Fruit fly (Drosophila melanogaster): ENCODE results near the gene CG5787.

The CG5787 gene

DNA sequence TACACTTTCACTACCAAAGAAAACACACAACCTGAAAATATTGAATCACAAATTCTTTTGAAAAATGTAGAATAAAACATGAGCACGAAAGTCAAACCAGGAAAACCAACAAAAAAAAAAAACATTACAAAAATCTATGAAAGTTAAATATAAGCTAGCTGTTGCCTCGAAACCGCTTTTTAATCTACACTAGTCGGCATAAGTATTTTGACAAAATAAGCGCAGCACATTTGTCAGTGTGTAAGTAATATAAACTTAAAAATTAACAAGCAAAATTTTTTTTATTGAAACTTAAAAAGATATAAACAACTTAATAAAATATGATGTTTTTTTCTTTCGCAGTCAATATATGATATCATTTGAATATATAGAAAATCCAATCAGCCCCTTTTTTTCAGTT, at the start of gene CG5787:
Gene CG5787, minus strand, starts transcription at position 101 of the 400 bp plus-strand sequence.
- TF ChIP-seq eyg (GFP tag; optimal IDR thresholded peaks at IDR 0.05) = no peak
- TF ChIP-seq CG8388 (GFP tag; optimal IDR thresholded peaks at IDR 0.05) = peak; percentile 19
- no peak for TF ChIP-seq dati (GFP tag; IDR thresholded peaks at IDR 0.05)
- peak; percentile 39 for TF ChIP-seq sens (GFP tag)
- TF ChIP-seq pita (GFP tag; optimal IDR thresholded peaks at IDR 0.05) = no peak
- TF ChIP-seq CG1832 (GFP tag; optimal IDR thresholded peaks at IDR 0.05) = no peak
- no peak for TF ChIP-seq Hr39 (optimal IDR thresholded peaks at IDR 0.05)

dm6 chr2L:12761740-12762139, 49.0 kb upstream of the CG5787 start, which contains the start of gene CG15483:
TSS of gene CG15483 (minus strand) at chr2L:12761840.
- no peak for TF ChIP-seq CG34224 (GFP tag; IDR thresholded peaks at IDR 0.05; ENCODE audit: partially characterized antibody)
- TF ChIP-seq nom (GFP tag; optimal IDR thresholded peaks at IDR 0.05) = no peak
- no peak for TF ChIP-seq H15 (GFP tag; IDR thresholded peaks at IDR 0.05)
- no peak for TF ChIP-seq chm (GFP tag; IDR thresholded peaks at IDR 0.05)
- TF ChIP-seq stc (GFP tag; IDR thresholded peaks at IDR 0.05) = no peak
- TF ChIP-seq CG11695 (GFP tag; IDR thresholded peaks at IDR 0.05) = no peak
- no peak for TF ChIP-seq CG2678 (tag; optimal IDR thresholded peaks at IDR 0.05)
- TF ChIP-seq dmrt99B (tag; optimal IDR thresholded peaks at IDR 0.05) = no peak
- TF ChIP-seq PHDP (tag; optimal IDR thresholded peaks at IDR 0.05) = no peak
- TF ChIP-seq CG6654 (GFP tag; optimal IDR thresholded peaks at IDR 0.05) = no peak
- TF ChIP-seq gcm2 (GFP tag; optimal IDR thresholded peaks at IDR 0.05) = no peak
- no peak for TF ChIP-seq aop (GFP tag; IDR thresholded peaks at IDR 0.05)
- TF ChIP-seq CG1233 (GFP tag; optimal IDR thresholded peaks at IDR 0.05) = no peak
- no peak for TF ChIP-seq CG11560 (tag; IDR thresholded peaks at IDR 0.05)
- no peak for TF ChIP-seq lab (GFP tag; optimal IDR thresholded peaks at IDR 0.05)

DNA sequence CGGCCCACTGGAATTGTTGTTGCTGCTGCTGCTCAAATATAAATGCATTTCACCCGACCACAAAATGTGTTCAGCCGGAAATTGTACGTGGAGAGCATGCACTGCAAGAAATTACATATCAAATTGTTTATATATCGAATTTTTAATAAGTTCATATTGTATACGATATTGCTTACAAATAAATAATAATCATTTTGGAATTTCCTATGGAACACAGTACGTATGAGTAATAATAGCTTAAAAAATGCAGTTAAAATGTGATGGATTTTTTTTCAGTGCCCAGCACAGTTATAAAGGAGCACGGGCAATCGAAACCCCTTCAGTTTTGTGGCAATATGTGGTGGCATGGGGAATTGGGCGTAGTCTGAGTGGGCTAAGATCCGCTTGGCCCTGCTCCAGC, 43.7 kb upstream of the CG5787 start:
- TF ChIP-seq Fer2 (tag; optimal IDR thresholded peaks at IDR 0.05) (no peak), esg (GFP tag; conservative IDR thresholded peaks at IDR 0.05) (no peak), sqz (GFP tag; optimal IDR thresholded peaks at IDR 0.05) (no peak), Blimp-1 (GFP tag; optimal IDR thresholded peaks at IDR 0.05) (peak; percentile 25), lola (GFP tag; optimal IDR thresholded peaks at IDR 0.05) (no peak), ewg (GFP tag; optimal IDR thresholded peaks at IDR 0.05) (no peak), cg (GFP tag; optimal IDR thresholded peaks at IDR 0.05) (no peak), Ets65A (GFP tag) (peak; percentile 66), sens (GFP tag) (peak; percentile 74), nmo (GFP tag; optimal IDR thresholded peaks at IDR 0.05) (peak; percentile 8), gsb-n (tag; optimal IDR thresholded peaks at IDR 0.05) (no peak), CG15601 (tag; optimal IDR thresholded peaks at IDR 0.05) (peak; percentile 23)

DNA sequence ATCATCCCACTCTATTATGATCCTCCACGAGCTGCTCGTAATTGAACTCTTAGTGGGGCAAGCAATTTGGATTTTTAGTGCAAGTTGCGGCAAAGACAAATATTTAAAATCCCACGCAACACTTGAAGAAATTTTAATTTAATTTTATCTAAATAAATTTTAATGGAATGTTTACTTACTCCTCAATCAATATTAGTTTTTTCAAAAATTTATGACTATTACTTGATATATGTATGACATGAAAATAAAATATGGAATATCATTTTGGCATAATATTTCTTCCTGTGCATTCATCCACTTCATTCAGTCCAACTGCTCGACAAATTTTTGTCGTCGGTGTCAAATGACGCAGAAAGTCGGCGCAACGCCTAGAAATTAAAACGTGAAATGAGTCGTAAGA, 37.3 kb upstream of the CG5787 start:
- TF ChIP-seq CG34376 (GFP tag; optimal IDR thresholded peaks at IDR 0.05) = no peak
- no peak for TF ChIP-seq BtbVII (GFP tag; optimal IDR thresholded peaks at IDR 0.05)
- no peak for TF ChIP-seq rib (GFP tag; IDR thresholded peaks at IDR 0.05)
- no peak for TF ChIP-seq pum (GFP tag; optimal IDR thresholded peaks at IDR 0.05)
- TF ChIP-seq scrt (GFP tag; optimal IDR thresholded peaks at IDR 0.05) = no peak
- TF ChIP-seq CG14667 (GFP tag; IDR thresholded peaks at IDR 0.05) = no peak
- no peak for TF ChIP-seq CG10209 (GFP tag; optimal IDR thresholded peaks at IDR 0.05)
- no peak for TF ChIP-seq CG33213 (GFP tag; optimal IDR thresholded peaks at IDR 0.05)
- TF ChIP-seq CG12391 (tag; optimal IDR thresholded peaks at IDR 0.05) = peak; percentile 16
- TF ChIP-seq CG2120 (GFP tag; optimal IDR thresholded peaks at IDR 0.05) = no peak
- TF ChIP-seq CG12236 (GFP tag; optimal IDR thresholded peaks at IDR 0.05) = no peak
- TF ChIP-seq Sox102F (GFP tag; optimal IDR thresholded peaks at IDR 0.05) = peak; percentile 41
- TF ChIP-seq Blimp-1 (GFP tag; optimal IDR thresholded peaks at IDR 0.05) = peak; percentile 38
- no peak for TF ChIP-seq psq (GFP tag; optimal IDR thresholded peaks at IDR 0.05)
- TF ChIP-seq CG14014 (GFP tag; IDR thresholded peaks at IDR 0.05) = no peak
- no peak for TF ChIP-seq shn (GFP tag; optimal IDR thresholded peaks at IDR 0.05)
- TF ChIP-seq Hr51 (GFP tag; optimal IDR thresholded peaks at IDR 0.05) = peak in 1 of 2 experiments; percentile 63

Data from whole organism, embryonic.